Fruit fly (Drosophila melanogaster) whole organism, embryonic: ENCODE results near the gene cnir.

Experiments
- Asciz ChIP-seq: fragments of 200-800 bp; sonication (Bioruptor generic); optimal IDR thresholded peaks from 2 replicates; lab custom pipeline; 2017; ENCODE audit warnings: missing biosample characterization, mild to moderate bottlenecking, missing genetic modification characterization, missing genetic modification reagents
- Awh ChIP-seq: fragments of 200-800 bp; sonication (Bioruptor generic); IDR thresholded peaks from 2 replicates; pipeline ENCODE4, ENCODE4 v1.3.6; 2022; ENCODE audit warnings: missing biosample characterization, missing genetic modification characterization
- C15 ChIP-seq: fragments of 200-800 bp; sonication (Bioruptor generic); IDR thresholded peaks from 3 replicates; pipeline ENCODE4 v1.3.6; 2022; ENCODE audit warnings: missing biosample characterization, missing genetic modification characterization
- CG1024 ChIP-seq: fragments of 200-800 bp; sonication (Bioruptor generic); IDR thresholded peaks from 2 replicates; pipeline ENCODE4 v1.3.6; 2022; ENCODE audit warnings: missing biosample characterization, missing genetic modification characterization
- CG10462 ChIP-seq: fragments of 200-800 bp; sonication (Bioruptor generic); optimal IDR thresholded peaks from 2 replicates; lab custom pipeline; 2016; ENCODE audit warnings: missing biosample characterization, missing genetic modification characterization
- CG10979 ChIP-seq: fragments of 200-800 bp; sonication (Bioruptor generic); optimal IDR thresholded peaks from 2 replicates; lab custom pipeline; 2018; ENCODE audit warnings: missing biosample characterization, mild to moderate bottlenecking, missing genetic modification characterization, moderate library complexity
- CG11504 ChIP-seq: fragments of 200-800 bp; sonication (Bioruptor generic); optimal IDR thresholded peaks from 3 replicates; lab custom pipeline; 2019; ENCODE audit warnings: missing biosample characterization, mild to moderate bottlenecking, missing genetic modification characterization, moderate library complexity
- CG11723 ChIP-seq: fragments of 200-800 bp; sonication (Bioruptor generic); optimal IDR thresholded peaks from 2 replicates; lab custom pipeline; 2017; ENCODE audit warnings: missing biosample characterization, mild to moderate bottlenecking, missing genetic modification characterization
- CG12104 ChIP-seq: fragments of 200-800 bp; sonication (Bioruptor generic); optimal IDR thresholded peaks from 3 replicates; lab custom pipeline; 2016; ENCODE audit warnings: missing biosample characterization, missing genetic modification characterization
- CG12942 ChIP-seq: fragments of 200-800 bp; sonication (Bioruptor generic); optimal IDR thresholded peaks from 3 replicates; lab custom pipeline; 2016; ENCODE audit warnings: missing biosample characterization, missing genetic modification characterization
- CG13287 ChIP-seq: fragments of 200-800 bp; sonication (Bioruptor generic); IDR thresholded peaks from 2 replicates; pipeline ENCODE4 v1.3.6; 2022; ENCODE audit warnings: missing biosample characterization, missing genetic modification characterization; ENCODE audit not compliant: partially characterized antibody
- CG15479 ChIP-seq: fragments of 200-800 bp; sonication (Bioruptor generic); optimal IDR thresholded peaks from 3 replicates; lab custom pipeline; 2019; ENCODE audit warnings: missing biosample characterization, mild to moderate bottlenecking, missing genetic modification characterization, moderate library complexity
- CG1603 ChIP-seq: fragments of 200-800 bp; sonication (Bioruptor generic); optimal IDR thresholded peaks from 2 replicates; lab custom pipeline; 2019; ENCODE audit warnings: missing biosample characterization, mild to moderate bottlenecking, missing genetic modification characterization, moderate library complexity
- CG18619 ChIP-seq: fragments of 200-800 bp; sonication (Bioruptor generic); optimal IDR thresholded peaks from 3 replicates; lab custom pipeline; 2017; ENCODE audit warnings: missing biosample characterization, mild to moderate bottlenecking, missing genetic modification characterization
- CG31441 ChIP-seq: fragments of 200-800 bp; sonication (Bioruptor generic); IDR thresholded peaks from 2 replicates; pipeline ENCODE4 v1.3.6; 2022; ENCODE audit warnings: missing biosample characterization, missing genetic modification characterization
- CG34376 ChIP-seq: fragments of 200-800 bp; sonication (Bioruptor generic); optimal IDR thresholded peaks from 2 replicates; lab custom pipeline; 2018; ENCODE audit warnings: missing biosample characterization, mild to moderate bottlenecking, missing genetic modification characterization
- CG3995 ChIP-seq: fragments of 200-800 bp; sonication (Bioruptor generic); optimal IDR thresholded peaks from 3 replicates; lab custom pipeline; 2016; ENCODE audit warnings: missing biosample characterization, missing genetic modification characterization
- CG4328 ChIP-seq: fragments of 200-800 bp; sonication (Bioruptor generic); optimal IDR thresholded peaks from 3 replicates; lab custom pipeline; 2017; ENCODE audit warnings: missing biosample characterization, missing genetic modification reagents, missing genetic modification characterization
- CG4404 ChIP-seq: fragments of 200-800 bp; sonication (Bioruptor generic); IDR thresholded peaks from 2 replicates; pipeline ENCODE4 v1.3.6; 2022; ENCODE audit warnings: missing biosample characterization, missing genetic modification characterization
- CG7372 ChIP-seq: fragments of 200-800 bp; sonication (Bioruptor generic); IDR thresholded peaks from 2 replicates; pipeline ENCODE4 v1.3.6; 2022; ENCODE audit warnings: missing biosample characterization, missing genetic modification characterization
- CG7745 ChIP-seq: fragments of 200-800 bp; sonication (Bioruptor generic); optimal IDR thresholded peaks from 2 replicates; lab custom pipeline; 2018; ENCODE audit warnings: missing biosample characterization, mild to moderate bottlenecking, missing genetic modification characterization, moderate library complexity
- Doc3 ChIP-seq: fragments of 200-800 bp; sonication (Bioruptor generic); IDR thresholded peaks from 3 replicates; pipeline ENCODE4 v1.3.6; 2022; ENCODE audit warnings: missing biosample characterization, missing genetic modification characterization; ENCODE audit not compliant: partially characterized antibody
- HLH4C ChIP-seq: fragments of 200-800 bp; sonication (Bioruptor generic); IDR thresholded peaks from 3 replicates; pipeline ENCODE4 v1.3.6; 2022; ENCODE audit warnings: missing biosample characterization, missing genetic modification characterization; ENCODE audit not compliant: partially characterized antibody
- Hey ChIP-seq: fragments of 200-800 bp; sonication (Bioruptor generic); optimal IDR thresholded peaks from 3 replicates; lab custom pipeline; 2018; ENCODE audit warnings: missing biosample characterization, mild to moderate bottlenecking, missing genetic modification characterization
- Hr51 ChIP-seq, 2 experiments: fragments of 200-800 bp; sonication (Bioruptor generic); optimal IDR thresholded peaks; 2 replicates in 1 of 2; 3 replicates in 1 of 2; lab custom pipeline; 2016 to 2018; ENCODE audit warnings: missing biosample characterization in 2 of 2, missing genetic modification characterization in 2 of 2, mild to moderate bottlenecking in 1 of 2, moderate library complexity in 1 of 2
- Lim3 ChIP-seq: fragments of 200-800 bp; sonication (Bioruptor generic); IDR thresholded peaks from 2 replicates; pipeline ENCODE4 v1.3.6; 2022; ENCODE audit warnings: missing biosample characterization, missing genetic modification characterization
- MESR4 ChIP-seq: fragments of 200-800 bp; sonication (Bioruptor generic); optimal IDR thresholded peaks from 2 replicates; lab custom pipeline; 2018; ENCODE audit warnings: missing biosample characterization, mild to moderate bottlenecking, missing genetic modification characterization, moderate library complexity
- NC2α ChIP-seq: fragments of 200-800 bp; sonication (Bioruptor generic); optimal IDR thresholded peaks from 2 replicates; lab custom pipeline; 2016; ENCODE audit warnings: missing biosample characterization, missing genetic modification characterization
- PHDP ChIP-seq: fragments of 200-800 bp; sonication (Bioruptor generic); optimal IDR thresholded peaks from 3 replicates; lab custom pipeline; 2018; ENCODE audit warnings: missing biosample characterization, mild to moderate bottlenecking, missing genetic modification characterization, moderate library complexity
- Taf1 ChIP-seq: fragments of 200-800 bp; sonication (Bioruptor generic); IDR thresholded peaks from 2 replicates; pipeline ENCODE4 v1.3.6; 2022; ENCODE audit warnings: missing biosample characterization, missing genetic modification characterization
- Tbp ChIP-seq: fragments of >200 bp; optimal IDR thresholded peaks from 2 replicates; lab custom pipeline; 2018; ENCODE audit warnings: missing biosample characterization, missing genetic modification characterization
- ab ChIP-seq: fragments of 200-800 bp; sonication (Bioruptor generic); optimal IDR thresholded peaks from 2 replicates; lab custom pipeline; 2016; ENCODE audit warnings: missing biosample characterization, missing genetic modification characterization
- ap ChIP-seq: fragments of 200-800 bp; sonication (Bioruptor generic); IDR thresholded peaks from 2 replicates; pipeline ENCODE4 v1.3.6; 2022; ENCODE audit warnings: missing biosample characterization, missing genetic modification characterization
- ara ChIP-seq: fragments of 200-800 bp; sonication (Bioruptor generic); IDR thresholded peaks from 2 replicates; pipeline ENCODE4 v1.3.6; 2022; ENCODE audit warnings: missing biosample characterization, missing genetic modification characterization
- az2 ChIP-seq: fragments of 200-800 bp; sonication (Bioruptor generic); optimal IDR thresholded peaks from 3 replicates; lab custom pipeline; 2016; ENCODE audit warnings: missing biosample characterization, missing genetic modification characterization
- bowl ChIP-seq: fragments of 200-800 bp; sonication (Bioruptor generic); IDR thresholded peaks from 2 replicates; pipeline ENCODE4 v1.3.6; 2022; ENCODE audit warnings: missing biosample characterization, missing genetic modification characterization
- chm ChIP-seq: fragments of 200-800 bp; sonication (Bioruptor generic); IDR thresholded peaks from 2 replicates; pipeline ENCODE4 v1.3.6; 2022; ENCODE audit warnings: missing biosample characterization, missing genetic modification characterization
- dati ChIP-seq: fragments of 200-800 bp; sonication (Bioruptor generic); IDR thresholded peaks from 2 replicates; pipeline ENCODE4 v1.3.6; 2022; ENCODE audit warnings: missing biosample characterization, missing genetic modification characterization
- gsb-n ChIP-seq: fragments of 200-800 bp; sonication (Bioruptor generic); optimal IDR thresholded peaks from 3 replicates; lab custom pipeline; 2018; ENCODE audit warnings: missing biosample characterization, mild to moderate bottlenecking, missing genetic modification characterization
- ham ChIP-seq: fragments of 200-800 bp; sonication (Bioruptor generic); IDR thresholded peaks from 2 replicates; pipeline ENCODE4 v1.3.6; 2022; ENCODE audit warnings: missing biosample characterization, missing genetic modification characterization
- hb ChIP-seq: fragments of 200-800 bp; sonication (Bioruptor generic); IDR thresholded peaks from 3 replicates; pipeline ENCODE4 v1.3.6; 2022; ENCODE audit warnings: missing biosample characterization, missing genetic modification characterization; ENCODE audit not compliant: partially characterized antibody
- mam ChIP-seq: fragments of 200-800 bp; sonication (Bioruptor generic); optimal IDR thresholded peaks from 3 replicates; lab custom pipeline; 2016; ENCODE audit warnings: missing biosample characterization, missing genetic modification characterization
- nmo ChIP-seq: fragments of 200-800 bp; sonication (Bioruptor generic); optimal IDR thresholded peaks from 2 replicates; lab custom pipeline; 2018; ENCODE audit warnings: missing biosample characterization, mild to moderate bottlenecking, missing genetic modification characterization, moderate library complexity
- seq ChIP-seq: fragments of 200-800 bp; sonication (Bioruptor generic); IDR thresholded peaks from 2 replicates; pipeline ENCODE4 v1.3.6; 2022; ENCODE audit warnings: missing biosample characterization, missing genetic modification characterization
- so ChIP-seq: fragments of 200-800 bp; sonication (Bioruptor generic); IDR thresholded peaks from 3 replicates; pipeline ENCODE4 v1.3.6; 2022; ENCODE audit warnings: missing biosample characterization, missing genetic modification characterization
- sob ChIP-seq: fragments of 200-800 bp; sonication (Bioruptor generic); IDR thresholded peaks from 2 replicates; pipeline ENCODE4 v1.3.6; 2022; ENCODE audit warnings: missing biosample characterization, missing genetic modification characterization
- sr ChIP-seq: fragments of 200-800 bp; sonication (Bioruptor generic); IDR thresholded peaks from 3 replicates; pipeline ENCODE4 v1.3.6; 2022; ENCODE audit warnings: missing biosample characterization, missing genetic modification characterization
- unc-4 ChIP-seq: fragments of 200-800 bp; sonication (Bioruptor generic); IDR thresholded peaks from 2 replicates; pipeline ENCODE4 v1.3.6; 2022; ENCODE audit warnings: missing biosample characterization, missing genetic modification characterization; ENCODE audit not compliant: partially characterized antibody
- unpg ChIP-seq: fragments of 200-800 bp; sonication (Bioruptor generic); optimal IDR thresholded peaks from 3 replicates; lab custom pipeline; 2018; ENCODE audit warnings: missing biosample characterization, mild to moderate bottlenecking, missing genetic modification characterization, moderate library complexity
- zen ChIP-seq: fragments of 200-800 bp; sonication (Bioruptor generic); optimal IDR thresholded peaks from 3 replicates; lab custom pipeline; 2018; ENCODE audit warnings: missing biosample characterization, mild to moderate bottlenecking, missing genetic modification characterization, moderate library complexity

cnir gene

DNA sequence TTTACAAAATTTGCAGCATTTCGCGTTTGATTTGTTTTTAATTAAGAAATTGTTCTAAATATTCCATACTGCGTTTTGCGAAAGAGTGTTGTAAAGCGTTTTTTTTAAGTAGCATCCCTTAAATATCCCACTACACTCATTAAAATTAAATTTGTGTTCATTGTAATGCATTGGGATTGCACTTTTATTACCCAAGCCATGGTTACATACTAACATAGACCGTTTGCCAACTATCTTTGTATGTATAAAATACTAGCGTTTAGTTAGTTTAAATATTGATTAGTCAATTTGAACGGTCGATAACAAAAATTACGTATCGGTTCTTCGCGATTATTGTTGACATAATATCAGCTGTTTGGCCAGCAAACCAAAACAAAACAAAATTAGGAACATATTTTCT, at the start of gene cnir, which contains the start of gene CG17221 (continued):
- TF ChIP-seq ham (GFP tag; lab: Robert Waterston, UW) (no peak), Lim3 (GFP tag; lab: Robert Waterston, UW) (no peak), MESR4 (GFP tag; lab: Kevin White, UChicago) (peak; percentile 16), CG1603 (tag; lab: Kevin White, UChicago) (peak; percentile 72), CG3995 (GFP tag; lab: Kevin White, UChicago) (peak; percentile 46), Tbp (GFP tag; lab: Kevin White, UChicago) (no peak), CG4328 (GFP tag; lab: Kevin White, UChicago) (peak; percentile 61), sr (GFP tag; lab: Robert Waterston, UW) (no peak), HLH4C (GFP tag; lab: Robert Waterston, UW) (no peak; the same call in 2 of the 3 replicates), CG7745 (tag; lab: Kevin White, UChicago) (peak; percentile 48), Doc3 (no peak; the same call in 2 of the 3 replicates), CG4404 (GFP tag; lab: Robert Waterston, UW) (no peak; the same call in 1 of the 2 replicates), Taf1 (no peak), CG12942 (GFP tag; lab: Kevin White, UChicago) (peak; percentile 54), nmo (GFP tag; lab: Kevin White, UChicago) (peak; percentile 75), NC2α (peak; percentile 38), hb (GFP tag; lab: Robert Waterston, UW) (no peak), sob (GFP tag; lab: Robert Waterston, UW) (peak; percentile 60), C15 (GFP tag; lab: Robert Waterston, UW) (no peak), CG10462 (peak; percentile 61), CG10979 (tag; lab: Kevin White, UChicago) (peak; percentile 50), CG34376 (peak; percentile 59), Asciz (no peak), Hey (tag; lab: Kevin White, UChicago) (no peak), mam (peak; percentile 77), seq (peak; percentile 49; the same call in 1 of the 2 replicates), dati (GFP tag; lab: Robert Waterston, UW) (no peak), CG18619 (GFP tag; lab: Kevin White, UChicago) (peak; percentile 35), zen (tag; lab: Kevin White, UChicago) (peak; percentile 78), bowl (no peak), CG7372 (GFP tag; lab: Robert Waterston, UW) (peak; percentile 50), ara (GFP tag; lab: Robert Waterston, UW) (0 out of 2 replicates have a peak, but pooled peaks have one; percentile 12), Awh (0 out of 2 replicates have a peak, but pooled peaks have one; percentile 33), PHDP (tag; lab: Kevin White, UChicago) (peak; percentile 68), CG12104 (GFP tag; lab: Kevin White, UChicago) (peak; percentile 39), unc-4 (GFP tag; lab: Robert Waterston, UW) (peak; percentile 67; the same call in 1 of the 2 replicates), unpg (peak; percentile 70), chm (peak; percentile 45), Hr51 (GFP tag; optimal IDR thresholded peaks at IDR 0.05; lab: Kevin White, UChicago) (peak; percentile 60 to 66), CG11504 (tag; lab: Kevin White, UChicago) (peak; percentile 68), CG11723 (GFP tag; lab: Kevin White, UChicago) (peak; percentile 34), ab (GFP tag; lab: Kevin White, UChicago) (no peak), CG13287 (peak; percentile 59), CG15479 (no peak), CG31441 (GFP tag; lab: Robert Waterston, UW) (peak; percentile 53), ap (GFP tag; lab: Robert Waterston, UW) (no peak), so (GFP tag; lab: Robert Waterston, UW) (no peak), az2 (GFP tag; lab: Kevin White, UChicago) (peak; percentile 75), CG1024 (GFP tag; lab: Robert Waterston, UW) (no peak), gsb-n (tag; lab: Kevin White, UChicago) (peak; percentile 23)
